Worm (Caenorhabditis elegans) whole organism, late embryonic: ENCODE measurements around the gene srd-35.

Experiments used
- F13H6.1 ChIP-seq: sonication (generic microtip); optimal IDR thresholded peaks from 2 replicates; lab custom pipeline; 2016; ENCODE audit warnings: missing genetic modification characterization, missing compliant biosample characterization
- ahr-1 ChIP-seq: sonication (generic microtip); optimal IDR thresholded peaks from 2 replicates; lab custom pipeline; 2016; ENCODE audit warnings: missing genetic modification characterization, missing compliant biosample characterization
- ama-1 ChIP-seq: fragments of 150-350 bp; optimal IDR thresholded peaks from 2 replicates; lab custom pipeline; 2014
- unc-86 ChIP-seq: sonication (generic microtip); optimal IDR thresholded peaks from 2 replicates; lab custom pipeline; 2016; ENCODE audit warnings: missing genetic modification characterization, missing compliant biosample characterization

DNA sequence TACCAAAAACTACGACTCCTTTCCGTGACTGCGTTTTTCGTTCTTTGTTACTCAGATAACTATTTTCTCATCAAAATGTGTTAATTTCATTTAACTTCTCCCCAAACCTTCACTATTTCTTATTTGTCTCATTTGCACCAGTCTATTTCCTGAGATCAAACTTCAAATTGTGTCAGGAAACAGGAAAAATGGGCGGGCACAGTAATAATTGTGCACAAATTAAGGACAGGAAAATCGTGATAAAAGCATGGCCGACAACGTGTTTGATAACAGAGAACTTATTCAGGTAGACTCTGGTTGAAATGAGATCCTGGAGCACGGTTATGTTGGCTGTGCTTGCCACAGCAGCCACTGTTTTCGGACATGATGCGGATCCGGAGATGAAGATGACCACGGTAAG, 44.5 kb upstream of the srd-35 start, which contains the start of gene lipl-1:
- TF ChIP-seq unc-86 (tag; lab: Kevin White, UChicago) (no peak), F13H6.1 (no peak), ahr-1 (tag; lab: Kevin White, UChicago) (no peak), ama-1 (lab: Kevin White, UChicago) (no peak)
